Fruit fly (Drosophila melanogaster): ENCODE data around the gene CG33493.

CG33493 gene

dm6 chr3L:10735095-10735494 is 42.1 kb upstream of the CG33493 start (continued):
- TF ChIP-seq CG12236 (GFP tag; optimal IDR thresholded peaks at IDR 0.05): no peak
- TF ChIP-seq CG8478 (optimal IDR thresholded peaks at IDR 0.05): no peak
- TF ChIP-seq CG6254 (GFP tag; optimal IDR thresholded peaks at IDR 0.05): no peak
- no peak for TF ChIP-seq schlank (tag; optimal IDR thresholded peaks at IDR 0.05)
- 0 out of 2 replicates have a peak, but pooled peaks have one; percentile 38 for TF ChIP-seq wor (GFP tag; IDR thresholded peaks at IDR 0.05)
- peak; percentile 78 for TF ChIP-seq CHES-1-like (GFP tag; optimal IDR thresholded peaks at IDR 0.05)
- TF ChIP-seq Xrp1 (GFP tag; IDR thresholded peaks at IDR 0.05): 0 out of 2 replicates have a peak, but pooled peaks have one; percentile 54
- TF ChIP-seq da (GFP tag; optimal IDR thresholded peaks at IDR 0.05): peak; percentile 8
- no peak for TF ChIP-seq wek (GFP tag; optimal IDR thresholded peaks at IDR 0.05)
- TF ChIP-seq otp (GFP tag; IDR thresholded peaks at IDR 0.05): 0 out of 3 replicates have a peak, but pooled peaks have one; percentile 50
- peak; percentile 63; the same call in 1 of the 2 replicates for TF ChIP-seq ttk (GFP tag; IDR thresholded peaks at IDR 0.05)
- TF ChIP-seq pita (GFP tag; optimal IDR thresholded peaks at IDR 0.05): no peak
- peak; percentile 70; the same call in 1 of the 3 replicates for TF ChIP-seq C15 (GFP tag; IDR thresholded peaks at IDR 0.05)
- no peak for TF ChIP-seq nerfin-2 (GFP tag; IDR thresholded peaks at IDR 0.05; ENCODE audit: partially characterized antibody)
- no peak for TF ChIP-seq tll (GFP tag; optimal IDR thresholded peaks at IDR 0.05)
- no peak for TF ChIP-seq hkb (optimal IDR thresholded peaks at IDR 0.05)
- TF ChIP-seq hkb (GFP tag; IDR thresholded peaks at IDR 0.05): 0 out of 2 replicates have a peak, but pooled peaks have one; percentile 16
- peak; percentile 76 for TF ChIP-seq CG13424 (tag; optimal IDR thresholded peaks at IDR 0.05)
- TF ChIP-seq exex (tag; optimal IDR thresholded peaks at IDR 0.05): peak; percentile 18
- TF ChIP-seq Camta (GFP tag; optimal IDR thresholded peaks at IDR 0.05): peak; percentile 70
- TF ChIP-seq CG7372 (GFP tag; IDR thresholded peaks at IDR 0.05): peak; percentile 42; the same call in 1 of the 2 replicates
- no peak for TF ChIP-seq CG2129 (GFP tag; IDR thresholded peaks at IDR 0.05; ENCODE audit: partially characterized antibody)
- no peak for TF ChIP-seq p53 (GFP tag; optimal IDR thresholded peaks at IDR 0.05)
- no peak for TF ChIP-seq Stat92E (GFP tag; optimal IDR thresholded peaks at IDR 0.05)
- TF ChIP-seq CG9437 (GFP tag; optimal IDR thresholded peaks at IDR 0.05): no peak
- TF ChIP-seq CG3065 (GFP tag; optimal IDR thresholded peaks at IDR 0.05): peak; percentile 11
- TF ChIP-seq sqz (GFP tag; optimal IDR thresholded peaks at IDR 0.05): peak; percentile 2
- no peak for TF ChIP-seq br (optimal IDR thresholded peaks at IDR 0.05)
- TF ChIP-seq CG1603 (tag; optimal IDR thresholded peaks at IDR 0.05): peak; percentile 56
- peak; percentile 79 for TF ChIP-seq gem (tag; optimal IDR thresholded peaks at IDR 0.05)
- peak; percentile 56 for TF ChIP-seq CG30403 (GFP tag; optimal IDR thresholded peaks at IDR 0.05)
- TF ChIP-seq pfk (GFP tag; optimal IDR thresholded peaks at IDR 0.05): no peak
- TF ChIP-seq CG17361 (GFP tag; IDR thresholded peaks at IDR 0.05): peak; percentile 58; the same call in 2 of the 3 replicates
- TF ChIP-seq pho (GFP tag; optimal IDR thresholded peaks at IDR 0.05): peak; percentile 66
- TF ChIP-seq stwl (tag; optimal IDR thresholded peaks at IDR 0.05): no peak
- TF ChIP-seq tx (GFP tag; optimal IDR thresholded peaks at IDR 0.05): peak; percentile 59
- TF ChIP-seq fu2 (GFP tag; optimal IDR thresholded peaks at IDR 0.05): peak; percentile 50
- peak; percentile 48 for TF ChIP-seq CG2712 (tag; optimal IDR thresholded peaks at IDR 0.05)
- no peak for TF ChIP-seq Sox100B (GFP tag; optimal IDR thresholded peaks at IDR 0.05)
- no peak for TF ChIP-seq lbe (GFP tag; optimal IDR thresholded peaks at IDR 0.05)
- no peak for TF ChIP-seq psq (GFP tag; optimal IDR thresholded peaks at IDR 0.05)
- no peak for TF ChIP-seq ac (GFP tag; optimal IDR thresholded peaks at IDR 0.05)
- TF ChIP-seq al (GFP tag; IDR thresholded peaks at IDR 0.05): no peak
- peak; percentile 62 for TF ChIP-seq Dek (tag; optimal IDR thresholded peaks at IDR 0.05)
- TF ChIP-seq nerfin-1 (tag; optimal IDR thresholded peaks at IDR 0.05): no peak
- peak; percentile 24; the same call in 1 of the 2 replicates for TF ChIP-seq E2f1 (GFP tag; IDR thresholded peaks at IDR 0.05)
- peak; percentile 8 for TF ChIP-seq eyg (GFP tag; optimal IDR thresholded peaks at IDR 0.05)
- TF ChIP-seq ara (GFP tag; IDR thresholded peaks at IDR 0.05): peak; percentile 53; the same call in 1 of the 2 replicates
- TF ChIP-seq CG15696 (tag; optimal IDR thresholded peaks at IDR 0.05): no peak
- TF ChIP-seq Ssrp (tag; optimal IDR thresholded peaks at IDR 0.05): peak; percentile 69
- peak; percentile 59 to 74 for TF ChIP-seq Pdp1 (GFP tag; optimal IDR thresholded peaks at IDR 0.05)

Measured in whole organism, embryonic.